Fruit fly (Drosophila melanogaster) Kc167 (cell line): ENCODE data around the gene Dnai2.

ENCODE experiments used
- Myc ChIP-seq: fragments of >200 bp; optimal IDR thresholded peaks from 2 replicates; lab custom pipeline; 2017; ENCODE audit warnings: missing external identifiers
- h ChIP-seq: fragments of >200 bp; optimal IDR thresholded peaks from 3 replicates; lab custom pipeline; 2018; ENCODE audit warnings: missing external identifiers
- insv ChIP-seq: fragments of >200 bp; optimal IDR thresholded peaks from 3 replicates; lab custom pipeline; 2018; ENCODE audit warnings: missing external identifiers
- psq ChIP-seq: fragments of >200 bp; optimal IDR thresholded peaks from 2 replicates; lab custom pipeline; 2017; ENCODE audit warnings: missing external identifiers
- ttk ChIP-seq: sonication (Bioruptor generic); optimal IDR thresholded peaks from 2 replicates; lab custom pipeline; 2017; ENCODE audit warnings: missing external identifiers

DNA sequence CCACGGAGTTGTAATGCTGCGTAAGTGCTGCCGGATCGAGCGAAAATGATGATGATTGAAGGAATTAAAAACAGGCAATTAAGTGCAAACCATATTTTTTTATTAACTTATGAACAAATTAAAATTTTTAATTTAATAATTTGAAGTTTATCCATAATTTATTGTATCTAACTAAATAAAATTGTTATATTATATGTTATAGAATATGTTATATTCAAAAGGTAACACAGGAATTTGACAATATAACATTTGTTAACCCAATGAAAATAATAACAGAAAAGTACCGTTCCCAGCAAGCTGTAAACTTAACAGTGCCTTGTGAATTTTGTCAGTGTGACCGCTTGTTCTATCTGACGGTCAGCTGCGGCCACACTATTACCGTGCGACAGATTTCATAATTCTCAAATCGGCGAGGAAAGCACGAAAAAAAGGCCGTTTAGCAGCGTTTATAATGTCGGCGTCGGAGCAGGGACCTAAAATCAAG is 9.6 kb upstream of the Dnai2 start, which contains the start of the genes Ccdc56 and mtTFB1:
- no peak for TF ChIP-seq psq (lab: Kevin White, UChicago)
- TF ChIP-seq insv = no peak
- no peak for TF ChIP-seq ttk (lab: Kevin White, UChicago)
- TF ChIP-seq Myc (lab: Kevin White, UChicago) = no peak
- no peak for TF ChIP-seq h (lab: Kevin White, UChicago)
